Fruit fly (Drosophila melanogaster) whole organism, embryonic: ENCODE data around the gene Ugt301D1.

Experiments
- CG42726 ChIP-seq: fragments of 200-800 bp; sonication (Bioruptor generic); IDR thresholded peaks from 2 replicates; pipeline ENCODE4 v1.3.6; 2022; ENCODE audit warnings: missing biosample characterization, missing genetic modification characterization; ENCODE audit not compliant: partially characterized antibody
- Deaf1 ChIP-seq: fragments of 200-800 bp; optimal IDR thresholded peaks from 3 replicates; lab custom pipeline; 2019; ENCODE audit warnings: missing biosample characterization, mild to moderate bottlenecking, missing genetic modification characterization, moderate library complexity
- GATAe ChIP-seq: fragments of 200-800 bp; sonication (Bioruptor generic); conservative IDR thresholded peaks from 2 replicates; pipeline ENCODE4 v1.3.6; 2022; ENCODE audit warnings: missing biosample characterization, missing genetic modification characterization
- NK7.1 ChIP-seq: fragments of 200-800 bp; sonication (Bioruptor generic); optimal IDR thresholded peaks from 3 replicates; lab custom pipeline; 2016; ENCODE audit warnings: missing biosample characterization, missing genetic modification characterization
- Rfx ChIP-seq: fragments of 200-800 bp; sonication (Bioruptor generic); IDR thresholded peaks from 2 replicates; pipeline ENCODE4 v1.3.6; 2022; ENCODE audit warnings: missing biosample characterization, missing genetic modification characterization
- sens ChIP-seq: fragments of 200-800 bp; sonication (Bioruptor generic); peaks from one replicate; lab custom pipeline; 2016; ENCODE audit warnings: missing biosample characterization, missing genetic modification characterization
- unc-4 ChIP-seq: fragments of 200-800 bp; sonication (Bioruptor generic); IDR thresholded peaks from 2 replicates; pipeline ENCODE4 v1.3.6; 2022; ENCODE audit warnings: missing biosample characterization, missing genetic modification characterization; ENCODE audit not compliant: partially characterized antibody

DNA sequence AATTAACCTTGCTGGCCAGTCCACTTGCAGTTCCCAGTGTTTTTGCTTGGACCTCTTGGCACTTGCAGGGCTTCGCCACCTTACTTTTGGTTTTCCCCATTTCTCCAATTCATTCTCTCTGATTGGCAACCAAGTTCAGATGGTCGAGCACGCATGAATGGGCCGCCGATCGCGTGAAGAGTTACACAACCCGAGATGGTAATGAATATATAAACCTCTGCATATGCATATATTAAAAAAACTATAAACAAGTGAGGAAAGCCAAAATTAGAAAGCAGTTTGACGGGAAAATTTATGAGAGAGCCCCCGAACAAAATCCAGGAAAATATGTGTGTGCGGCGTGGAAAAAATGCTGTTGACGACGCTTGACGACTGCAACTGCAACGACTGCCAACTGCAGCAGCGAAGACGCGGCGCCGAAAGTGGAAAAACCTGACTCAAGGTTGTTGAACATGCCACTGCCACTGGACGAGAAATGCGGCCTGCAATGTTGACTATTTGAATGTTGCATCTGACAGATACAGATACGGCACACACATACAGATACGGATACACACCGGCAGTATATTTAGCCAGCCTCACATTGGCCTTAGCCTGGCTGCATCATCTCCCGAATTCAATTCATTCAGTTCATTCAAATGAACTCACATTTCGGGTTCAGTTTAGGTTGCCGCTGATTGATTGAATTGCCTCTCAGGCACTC is 28.9 kb upstream of the Ugt301D1 start:
- TF ChIP-seq GATAe (no peak), NK7.1 (no peak), Deaf1 (tag; lab: Kevin White, UChicago) (no peak), sens (no peak), CG42726 (GFP tag; lab: Robert Waterston, UW) (no peak), unc-4 (GFP tag; lab: Robert Waterston, UW) (no peak), Rfx (GFP tag; lab: Robert Waterston, UW) (no peak)
